Worm (Caenorhabditis elegans) whole organism, young adult: ENCODE measurements around the gene C17F4.8.

Experiments
- F57A8.1 ChIP-seq: fragments of 200-800 bp; sonication (Bioruptor generic); optimal IDR thresholded peaks from 2 replicates; lab custom pipeline; 2018; ENCODE audit warnings: mild to moderate bottlenecking, missing genetic modification characterization, moderate library complexity, missing compliant biosample characterization
- K11D2.4 ChIP-seq: fragments of 200-800 bp; sonication (Bioruptor generic); IDR thresholded peaks from 2 replicates; pipeline ENCODE4 v1.3.6; 2022; ENCODE audit warnings: missing genetic modification reagents, missing genetic modification characterization, missing compliant biosample characterization
- Y53F4B.3 ChIP-seq: fragments of 200-800 bp; sonication (Bioruptor generic); IDR thresholded peaks from 2 replicates; pipeline ENCODE4 v1.3.6; 2022; ENCODE audit warnings: missing genetic modification reagents, missing genetic modification characterization, missing compliant biosample characterization
- Y67H2A.10 ChIP-seq: fragments of 200-800 bp; sonication (Bioruptor generic); conservative IDR thresholded peaks from 2 replicates; pipeline ENCODE4 v1.3.6; 2022; ENCODE audit warnings: missing genetic modification reagents, missing genetic modification characterization, missing compliant biosample characterization
- ama-1 ChIP-seq, 3 experiments: fragments of 150-350 bp in 1 of 3; sonication (generic microtip) in 2 of 3; optimal IDR thresholded peaks; 2 replicates each; lab custom pipeline; 2014 to 2018; ENCODE audit warnings: missing biosample characterization in 2 of 3, missing genetic modification characterization in 2 of 3, missing genetic modification reagents in 2 of 3
- dpl-1 ChIP-seq: fragments of 150-350 bp; optimal IDR thresholded peaks from 2 replicates; lab custom pipeline; 2014; ENCODE audit warnings: missing biosample characterization, missing genetic modification reagents, missing genetic modification characterization
- egl-18 ChIP-seq: fragments of 200-800 bp; sonication (Bioruptor generic); IDR thresholded peaks from 2 replicates; pipeline ENCODE4 v1.3.6; 2022; ENCODE audit warnings: missing genetic modification reagents, missing genetic modification characterization, missing compliant biosample characterization
- hlh-26 ChIP-seq: fragments of 200-800 bp; sonication (Bioruptor generic); conservative IDR thresholded peaks from 2 replicates; pipeline ENCODE4 v1.3.6; 2022; ENCODE audit warnings: missing genetic modification reagents, missing genetic modification characterization, missing compliant biosample characterization
- nfya-2 ChIP-seq: fragments of 200-800 bp; sonication (Bioruptor generic); IDR thresholded peaks from 2 replicates; pipeline ENCODE4 v1.3.6; 2022; ENCODE audit warnings: missing genetic modification reagents, missing genetic modification characterization, missing compliant biosample characterization
- nhr-120 ChIP-seq: fragments of 200-800 bp; sonication (Bioruptor generic); IDR thresholded peaks from 2 replicates; pipeline ENCODE4 v1.3.6; 2022; ENCODE audit warnings: missing genetic modification characterization, missing compliant biosample characterization
- rcor-1 ChIP-seq: fragments of 200-800 bp; sonication (Bioruptor generic); IDR thresholded peaks from 2 replicates; pipeline ENCODE4 v1.3.6; 2022; ENCODE audit warnings: missing genetic modification reagents, missing genetic modification characterization, missing compliant biosample characterization
- snpc-4 ChIP-seq, 5 experiments: fragments of 150-350 bp in 1 of 5; sonication (generic microtip) in 4 of 5; optimal IDR thresholded peaks; 2 replicates each; lab custom pipeline; 2014 to 2018; ENCODE audit warnings: missing genetic modification characterization in 5 of 5, missing biosample characterization in 3 of 5, antibody characterized with exemption in 2 of 5, mild to moderate bottlenecking in 2 of 5, missing compliant biosample characterization in 2 of 5, missing genotype in 2 of 5, moderate library complexity in 2 of 5, missing genetic modification reagents in 1 of 5
- tbx-9 ChIP-seq: sonication (generic microtip); optimal IDR thresholded peaks from 2 replicates; lab custom pipeline; 2016; ENCODE audit warnings: borderline replicate concordance, missing genetic modification characterization, inconsistent platforms, missing compliant biosample characterization
- unc-62 ChIP-seq: fragments of 150-350 bp; optimal IDR thresholded peaks from 2 replicates; lab custom pipeline; 2014; ENCODE audit warnings: missing biosample characterization, missing genetic modification reagents, missing genetic modification characterization

DNA sequence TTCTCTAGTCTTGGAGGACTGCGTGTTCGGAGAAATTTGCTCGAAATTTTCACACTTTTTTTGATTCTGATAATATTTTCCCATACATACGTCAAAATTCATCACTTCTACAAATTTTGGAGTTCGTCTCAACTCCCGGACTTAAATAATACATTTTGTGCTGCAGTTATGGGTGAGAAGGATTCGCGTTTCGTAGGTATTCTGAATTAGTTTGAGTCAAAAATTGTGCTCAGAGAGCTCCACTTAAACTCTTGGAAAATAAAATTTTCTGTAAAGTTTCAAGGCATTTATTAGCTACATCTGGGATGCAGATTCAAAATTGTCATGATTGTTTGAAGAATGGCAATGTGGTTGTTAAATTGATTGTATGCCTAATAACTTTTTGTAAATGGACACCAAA, 20.7 kb downstream of the C17F4.8 start, which contains the start of gene ZC239.4:
- TF ChIP-seq nfya-2 (no peak), Y67H2A.10 (GFP tag; lab: Robert Waterston, UW) (no peak), nhr-120 (GFP tag; lab: Robert Waterston, UW) (no peak), unc-62 (GFP tag; lab: Kevin White, UChicago) (no peak), egl-18 (GFP tag; lab: Robert Waterston, UW) (no peak), dpl-1 (GFP tag; lab: Kevin White, UChicago) (no peak), ama-1 (optimal IDR thresholded peaks at IDR 0.05; lab: Kevin White, UChicago) (no peak), ama-1 (GFP tag; optimal IDR thresholded peaks at IDR 0.05; lab: Kevin White, UChicago) (no peak), hlh-26 (GFP tag; lab: Robert Waterston, UW) (no peak), rcor-1 (GFP tag; lab: Robert Waterston, UW) (no peak), Y53F4B.3 (GFP tag; lab: Robert Waterston, UW) (no peak), K11D2.4 (no peak), tbx-9 (no peak), F57A8.1 (no peak), snpc-4 (GFP tag; optimal IDR thresholded peaks at IDR 0.05; lab: Kevin White, UChicago) (no peak), snpc-4 (tag; optimal IDR thresholded peaks at IDR 0.05; lab: Kevin White, UChicago) (no peak)
